Worm (Caenorhabditis elegans): ENCODE data around the gene K10H10.13.

ce11 chrII:14534000-14534399 lies 22.9 kb upstream of the K10H10.13 start, which contains the start of gene C04H5.1:
- TF ChIP-seq fkh-10 (GFP tag; optimal IDR thresholded peaks at IDR 0.05): no peak
- no peak for TF ChIP-seq rnt-1 (tag; optimal IDR thresholded peaks at IDR 0.05)
- TF ChIP-seq lsy-2 (tag; optimal IDR thresholded peaks at IDR 0.05): no peak
- TF ChIP-seq lin-13 (GFP tag; optimal IDR thresholded peaks at IDR 0.05): no peak
- no peak for TF ChIP-seq ets-5 (GFP tag; IDR thresholded peaks at IDR 0.05)
- no peak for TF ChIP-seq ceh-82 (tag; optimal IDR thresholded peaks at IDR 0.05)
- no peak for TF ChIP-seq dpl-1 (GFP tag; optimal IDR thresholded peaks at IDR 0.05)
- TF ChIP-seq mep-1 (tag; optimal IDR thresholded peaks at IDR 0.05): no peak
- TF ChIP-seq egl-27 (tag; optimal IDR thresholded peaks at IDR 0.05): no peak
- TF ChIP-seq lin-35 (GFP tag; optimal IDR thresholded peaks at IDR 0.05): no peak
